Worm (Caenorhabditis elegans) whole organism, L2 larva: ENCODE data around the gene srm-5.

ENCODE experiments used
- C34F6.9 ChIP-seq: fragments of 150-350 bp; optimal IDR thresholded peaks from 2 replicates; lab custom pipeline; 2014; ENCODE audit warnings: missing biosample characterization, missing genetic modification characterization
- F13H6.1 ChIP-seq: sonication (generic microtip); optimal IDR thresholded peaks from 2 replicates; lab custom pipeline; 2016; ENCODE audit warnings: missing genetic modification characterization, missing compliant biosample characterization
- ZK546.5 ChIP-seq: sonication (generic microtip); optimal IDR thresholded peaks from 2 replicates; lab custom pipeline; 2017; ENCODE audit warnings: missing biosample characterization, missing genetic modification characterization
- alr-1 ChIP-seq: fragments of 150-350 bp; optimal IDR thresholded peaks from 2 replicates; lab custom pipeline; 2014; ENCODE audit warnings: missing biosample characterization, missing genetic modification characterization
- aly-2 ChIP-seq: fragments of 150-350 bp; optimal IDR thresholded peaks from 2 replicates; lab custom pipeline; 2014; ENCODE audit warnings: missing biosample characterization, missing genetic modification characterization
- ama-1 ChIP-seq: fragments of 150-350 bp; optimal IDR thresholded peaks from 2 replicates; lab custom pipeline; 2018; ENCODE audit warnings: inconsistent platforms
- ceh-82 ChIP-seq: fragments of 150-350 bp; optimal IDR thresholded peaks from 2 replicates; lab custom pipeline; 2014; ENCODE audit warnings: missing biosample characterization, missing genetic modification characterization
- crh-2 ChIP-seq: sonication (generic microtip); optimal IDR thresholded peaks from 2 replicates; lab custom pipeline; 2017; ENCODE audit warnings: missing biosample characterization, missing genetic modification characterization
- dmd-4 ChIP-seq: sonication (generic microtip); optimal IDR thresholded peaks from 2 replicates; lab custom pipeline; 2017; ENCODE audit warnings: missing biosample characterization, missing genetic modification characterization
- elt-1 ChIP-seq: fragments of 150-350 bp; optimal IDR thresholded peaks from 2 replicates; lab custom pipeline; 2014; ENCODE audit warnings: missing biosample characterization, missing genetic modification characterization
- elt-3 ChIP-seq: sonication (generic microtip); optimal IDR thresholded peaks from 2 replicates; lab custom pipeline; 2017; ENCODE audit warnings: missing biosample characterization, missing genetic modification characterization
- fos-1 ChIP-seq: fragments of 150-350 bp; optimal IDR thresholded peaks from 2 replicates; lab custom pipeline; 2014; ENCODE audit warnings: missing biosample characterization, missing genetic modification characterization
- gmeb-1 ChIP-seq: fragments of 150-350 bp; optimal IDR thresholded peaks from 2 replicates; lab custom pipeline; 2014; ENCODE audit warnings: missing biosample characterization, missing genetic modification characterization
- lin-11 ChIP-seq: fragments of 150-350 bp; sonication (generic microtip); optimal IDR thresholded peaks from 2 replicates; lab custom pipeline; 2014; ENCODE audit warnings: missing biosample characterization, missing genetic modification characterization, inconsistent platforms, mixed read lengths
- mab-5 ChIP-seq: fragments of 150-350 bp; optimal IDR thresholded peaks from 2 replicates; lab custom pipeline; 2014; ENCODE audit warnings: missing biosample characterization, missing genetic modification characterization
- mbf-1 ChIP-seq: sonication (generic microtip); optimal IDR thresholded peaks from 2 replicates; lab custom pipeline; 2017; ENCODE audit warnings: missing biosample characterization, missing genetic modification characterization
- nhr-11 ChIP-seq: fragments of 150-350 bp; optimal IDR thresholded peaks from 2 replicates; lab custom pipeline; 2014; ENCODE audit warnings: missing biosample characterization, missing genetic modification characterization
- nhr-129 ChIP-seq: fragments of 150-350 bp; optimal IDR thresholded peaks from 2 replicates; lab custom pipeline; 2014; ENCODE audit warnings: missing biosample characterization, missing genetic modification characterization
- nhr-6 ChIP-seq: fragments of 150-350 bp; optimal IDR thresholded peaks from 2 replicates; lab custom pipeline; 2014; ENCODE audit warnings: missing biosample characterization, missing genetic modification characterization
- nhr-77 ChIP-seq: fragments of 150-350 bp; optimal IDR thresholded peaks from 2 replicates; lab custom pipeline; 2014; ENCODE audit warnings: missing biosample characterization, missing genetic modification characterization
- peb-1 ChIP-seq: fragments of 150-350 bp; optimal IDR thresholded peaks from 2 replicates; lab custom pipeline; 2014; ENCODE audit warnings: missing biosample characterization, missing genetic modification characterization
- skn-1 ChIP-seq: sonication (generic microtip); optimal IDR thresholded peaks from 2 replicates; lab custom pipeline; 2017; ENCODE audit warnings: missing biosample characterization, missing genetic modification characterization
- snpc-4 ChIP-seq: fragments of 150-350 bp; optimal IDR thresholded peaks from 2 replicates; lab custom pipeline; 2014; ENCODE audit warnings: missing biosample characterization, missing genetic modification characterization
- unc-62 ChIP-seq: fragments of 150-350 bp; optimal IDR thresholded peaks from 2 replicates; lab custom pipeline; 2014; ENCODE audit warnings: missing biosample characterization, missing genetic modification reagents, missing genetic modification characterization
- zag-1 ChIP-seq: fragments of 150-350 bp; optimal IDR thresholded peaks from 2 replicates; lab custom pipeline; 2014; ENCODE audit warnings: missing biosample characterization, missing genetic modification characterization
- ztf-11 ChIP-seq: sonication (generic microtip); optimal IDR thresholded peaks from 2 replicates; lab custom pipeline; 2017; ENCODE audit warnings: missing biosample characterization, missing genetic modification characterization

srm-5 gene

ce11 chrV:14369412-14369811, 34.4 kb downstream of the srm-5 start:
- TF ChIP-seq crh-2, result peak; percentile 63
- TF ChIP-seq elt-1 (tag; lab: Kevin White, UChicago), result no peak
- TF ChIP-seq peb-1 (tag; lab: Kevin White, UChicago), result no peak
- peak; percentile 45 for TF ChIP-seq mab-5 (tag; lab: Kevin White, UChicago)
- no peak for TF ChIP-seq nhr-129 (tag; lab: Kevin White, UChicago)
- no peak for TF ChIP-seq snpc-4
- peak; percentile 4 for TF ChIP-seq zag-1 (tag; lab: Kevin White, UChicago)

DNA sequence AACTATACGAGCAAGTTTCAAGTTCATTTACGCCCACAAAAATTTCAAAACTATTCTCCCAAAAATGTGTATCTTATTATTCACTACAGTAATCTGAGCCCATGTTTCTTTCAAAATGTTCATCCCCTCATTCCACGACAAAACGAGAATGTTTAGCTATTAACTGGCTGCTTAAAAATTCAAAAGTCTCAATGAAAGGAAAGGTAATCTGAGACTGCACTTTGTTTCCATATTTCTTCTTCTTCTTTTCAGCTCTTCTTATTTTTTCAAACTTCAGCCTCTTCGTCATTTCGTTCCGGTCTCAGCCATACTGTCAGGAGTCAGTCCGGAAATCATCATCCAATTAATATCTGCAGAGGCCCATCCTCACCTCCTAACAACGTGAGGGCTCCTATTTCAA, 37.8 kb downstream of the srm-5 start, which contains the start of gene unc-39:
unc-39 (plus strand) TSS at position 301 of the 400 bp plus-strand sequence.
- no peak for TF ChIP-seq F13H6.1 (tag; lab: Kevin White, UChicago)
- TF ChIP-seq ztf-11 (tag; lab: Kevin White, UChicago), result no peak
- TF ChIP-seq dmd-4 (tag; lab: Kevin White, UChicago), result no peak
- TF ChIP-seq nhr-11 (tag; lab: Kevin White, UChicago), result no peak
- no peak for TF ChIP-seq nhr-6 (tag; lab: Kevin White, UChicago)
- no peak for TF ChIP-seq nhr-77
- no peak for TF ChIP-seq skn-1
- no peak for TF ChIP-seq mbf-1 (tag; lab: Kevin White, UChicago)
- TF ChIP-seq elt-3, result no peak
- no peak for TF ChIP-seq nhr-129 (tag; lab: Kevin White, UChicago)
- TF ChIP-seq gmeb-1 (tag; lab: Kevin White, UChicago), result no peak
- no peak for TF ChIP-seq zag-1 (tag; lab: Kevin White, UChicago)
- TF ChIP-seq ceh-82 (tag; lab: Kevin White, UChicago), result no peak
- no peak for TF ChIP-seq alr-1 (tag; lab: Kevin White, UChicago)
- no peak for TF ChIP-seq ZK546.5

ce11 chrV:14378052-14378451, 43.1 kb downstream of the srm-5 start:
- TF ChIP-seq zag-1 (tag; lab: Kevin White, UChicago) (no peak), gmeb-1 (tag; lab: Kevin White, UChicago) (no peak), fos-1 (tag; lab: Kevin White, UChicago) (no peak), ama-1 (lab: Kevin White, UChicago) (no peak), lin-11 (no peak), aly-2 (tag; lab: Kevin White, UChicago) (no peak), unc-62 (no peak), C34F6.9 (no peak), F13H6.1 (tag; lab: Kevin White, UChicago) (no peak), alr-1 (tag; lab: Kevin White, UChicago) (no peak), peb-1 (tag; lab: Kevin White, UChicago) (no peak)

- TF ChIP-seq elt-3 (no peak), alr-1 (tag; lab: Kevin White, UChicago) (no peak), C34F6.9 (no peak)
- TF ChIP-seq, all 48 proteins: peak for 0
Observed at ce11 chrV:14378986-14379385, 44.0 kb downstream of the srm-5 start, which contains the start of gene npr-43. TSS of gene npr-43 (minus strand) at chrV:14379086.

DNA sequence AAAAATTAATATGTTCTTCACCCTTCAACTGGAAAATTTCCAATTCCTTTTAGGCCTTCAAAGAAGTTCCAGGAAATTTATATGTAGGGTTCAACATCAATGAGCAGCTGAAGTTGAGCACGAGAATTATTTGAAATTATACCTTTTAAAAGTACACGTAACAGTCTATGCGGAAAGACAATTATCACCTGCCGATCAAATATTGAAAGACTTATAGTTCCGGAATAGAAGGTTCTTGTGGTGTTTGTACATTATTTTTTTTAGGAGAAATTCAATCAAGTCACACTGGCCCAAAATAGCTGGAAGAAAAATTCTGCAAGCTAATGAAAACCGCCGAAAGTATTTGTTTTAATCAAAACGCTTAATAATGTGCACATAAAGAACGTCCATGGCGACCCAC, 45.2 kb downstream of the srm-5 start:
- TF ChIP-seq skn-1, result no peak
- no peak for TF ChIP-seq aly-2 (tag; lab: Kevin White, UChicago)
- no peak for TF ChIP-seq alr-1 (tag; lab: Kevin White, UChicago)
- TF ChIP-seq, all 48 proteins: peak for 0
